8 worm cellular contexts compared by ENCODE assay signal in the genomic region with DNA sequence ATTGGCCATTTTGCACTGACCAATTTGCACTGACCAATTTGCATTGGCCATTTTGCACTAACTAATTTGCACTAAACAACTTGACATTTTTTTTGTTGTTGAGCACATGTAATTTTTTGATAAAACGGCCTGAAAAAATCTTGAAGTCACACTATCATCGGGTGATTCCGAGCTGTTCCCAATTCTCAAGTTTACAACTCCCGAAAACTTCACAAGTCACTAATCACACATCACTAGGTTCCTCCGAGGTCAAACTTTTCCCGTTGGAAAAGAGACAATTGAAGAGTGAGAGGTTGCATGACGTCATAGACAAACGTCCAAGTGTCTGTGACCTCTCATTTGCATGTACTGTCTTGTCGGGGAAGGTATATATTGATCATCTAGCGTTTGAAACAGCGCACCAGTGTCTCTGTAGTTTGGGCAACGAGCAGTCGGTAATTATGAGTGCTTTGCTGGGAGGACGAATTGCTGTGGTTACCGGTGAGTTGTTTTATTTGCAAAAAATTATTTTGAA.
A peak's percentile ranks its signal among the peaks of the same experiment; 100 is the strongest.
TF ChIP-seq lines count a peak whose summit lies in the region.

Gene D1005.10, minus strand, starts transcription at position 51 of the 514 bp plus-strand sequence.
Gene dhs-25, plus strand, starts transcription at position 398 of the 514 bp plus-strand sequence.

TF ChIP-seq in whole organism, L1 larva, 84 proteins besides CTCF, POLR2A, EP300 and RAD21 (continues in another document):
- no peak for TF ChIP-seq vab-15 (tag; optimal IDR thresholded peaks at IDR 0.05; lab: Kevin White, UChicago)
- TF ChIP-seq nhr-76 (tag; optimal IDR thresholded peaks at IDR 0.05; lab: Kevin White, UChicago): no peak
- TF ChIP-seq grh-1 (GFP tag; IDR thresholded peaks at IDR 0.05; lab: Robert Waterston, UW): peak; percentile 56
- TF ChIP-seq nhr-19 (GFP tag; conservative IDR thresholded peaks at IDR 0.05; lab: Robert Waterston, UW): peak; percentile 85
- peak; percentile 36 to 81 for TF ChIP-seq lin-35 (GFP tag; optimal IDR thresholded peaks at IDR 0.05; lab: Kevin White, UChicago)
- no peak for TF ChIP-seq pag-3 (tag; optimal IDR thresholded peaks at IDR 0.05; lab: Kevin White, UChicago; ENCODE audit: borderline replicate concordance, insufficient read depth)
- peak; percentile 52 to 54 for TF ChIP-seq efl-1 (optimal IDR thresholded peaks at IDR 0.05; lab: Kevin White, UChicago)
- TF ChIP-seq efl-1 (GFP tag; optimal IDR thresholded peaks at IDR 0.05 in 1 of 2; lab: Kevin White, UChicago): peak in 1 of 2 experiments; percentile 71
- peak; percentile 71 to 77 for TF ChIP-seq lsy-2 (tag; optimal IDR thresholded peaks at IDR 0.05; lab: Kevin White, UChicago)
- no peak for TF ChIP-seq nhr-84 (tag; optimal IDR thresholded peaks at IDR 0.05; lab: Kevin White, UChicago)

TF ChIP-seq in whole organism, L2 larva, 48 proteins besides CTCF, POLR2A, EP300 and RAD21 (continues in another document):
- TF ChIP-seq elt-3 (tag; optimal IDR thresholded peaks at IDR 0.05; lab: Kevin White, UChicago) (no peak), ztf-4 (tag; optimal IDR thresholded peaks at IDR 0.05; lab: Kevin White, UChicago) (peak; percentile 76), snpc-4 (tag; optimal IDR thresholded peaks at IDR 0.05; lab: Kevin White, UChicago) (no peak), mab-5 (tag; optimal IDR thresholded peaks at IDR 0.05; lab: Kevin White, UChicago) (no peak), dmd-4 (tag; optimal IDR thresholded peaks at IDR 0.05; lab: Kevin White, UChicago) (no peak), zag-1 (tag; optimal IDR thresholded peaks at IDR 0.05; lab: Kevin White, UChicago) (no peak), egl-27 (tag; optimal IDR thresholded peaks at IDR 0.05; lab: Kevin White, UChicago) (peak; percentile 80), sem-4 (tag; optimal IDR thresholded peaks at IDR 0.05; lab: Kevin White, UChicago) (peak; percentile 73), lin-11 (tag; optimal IDR thresholded peaks at IDR 0.05; lab: Kevin White, UChicago) (no peak), crh-2 (tag; optimal IDR thresholded peaks at IDR 0.05; lab: Kevin White, UChicago) (peak; percentile 86), nhr-11 (tag; optimal IDR thresholded peaks at IDR 0.05; lab: Kevin White, UChicago) (no peak)

TF ChIP-seq in whole organism, L3 larva, 47 proteins besides CTCF, POLR2A, EP300 and RAD21 (continues in another document):
- TF ChIP-seq jun-1 (tag; optimal IDR thresholded peaks at IDR 0.05; lab: Kevin White, UChicago) (peak; percentile 68), ceh-28 (tag; optimal IDR thresholded peaks at IDR 0.05; lab: Kevin White, UChicago) (peak; percentile 81), egl-5 (tag; optimal IDR thresholded peaks at IDR 0.05; lab: Kevin White, UChicago) (no peak), hmg-11 (tag; optimal IDR thresholded peaks at IDR 0.05; lab: Kevin White, UChicago) (peak; percentile 59), skn-1 (tag; optimal IDR thresholded peaks at IDR 0.05; lab: Kevin White, UChicago) (peak; percentile 46), nhr-25 (tag; optimal IDR thresholded peaks at IDR 0.05; lab: Kevin White, UChicago) (peak; percentile 91), nfya-1 (tag; optimal IDR thresholded peaks at IDR 0.05; lab: Kevin White, UChicago; ENCODE audit: insufficient read depth) (peak; percentile 72), unc-39 (tag; optimal IDR thresholded peaks at IDR 0.05; lab: Kevin White, UChicago) (no peak), zag-1 (tag; optimal IDR thresholded peaks at IDR 0.05; lab: Kevin White, UChicago) (no peak), ceh-82 (tag; optimal IDR thresholded peaks at IDR 0.05; lab: Kevin White, UChicago) (no peak), elt-2 (tag; optimal IDR thresholded peaks at IDR 0.05; lab: Kevin White, UChicago) (peak; percentile 91)

TF ChIP-seq in whole organism, L4 larva, 104 proteins besides CTCF, POLR2A, EP300 and RAD21 (continues in another document):
- TF ChIP-seq hmg-1.1 (GFP tag; IDR thresholded peaks at IDR 0.05; lab: Robert Waterston, UW) (peak; percentile 69), zip-11 (GFP tag; IDR thresholded peaks at IDR 0.05; lab: Robert Waterston, UW) (no peak), ces-1 (GFP tag; optimal IDR thresholded peaks at IDR 0.05; lab: Kevin White, UChicago) (no peak), nhr-76 (tag; optimal IDR thresholded peaks at IDR 0.05; lab: Kevin White, UChicago) (no peak), F44E2.7 (GFP tag; IDR thresholded peaks at IDR 0.05; lab: Robert Waterston, UW) (no peak), mep-1 (tag; optimal IDR thresholded peaks at IDR 0.05; lab: Kevin White, UChicago) (peak; percentile 78), dve-1 (tag; optimal IDR thresholded peaks at IDR 0.05; lab: Kevin White, UChicago; ENCODE audit: insufficient read depth) (peak; percentile 96), dmd-8 (GFP tag; IDR thresholded peaks at IDR 0.05; lab: Robert Waterston, UW) (no peak), hlh-11 (tag; optimal IDR thresholded peaks at IDR 0.05; lab: Kevin White, UChicago) (peak; percentile 92), Y75B8A.6 (GFP tag; IDR thresholded peaks at IDR 0.05; lab: Robert Waterston, UW) (no peak), nhr-28 (tag; optimal IDR thresholded peaks at IDR 0.05; lab: Kevin White, UChicago) (peak; percentile 68)

TF ChIP-seq in whole organism, late embryonic, 69 proteins besides CTCF, POLR2A, EP300 and RAD21:
- TF ChIP-seq tbx-2 (tag; optimal IDR thresholded peaks at IDR 0.05; lab: Kevin White, UChicago) (peak; percentile 7), ceh-6 (GFP tag; optimal IDR thresholded peaks at IDR 0.05; lab: Kevin White, UChicago) (no peak), ceh-2 (tag; optimal IDR thresholded peaks at IDR 0.05; lab: Kevin White, UChicago) (no peak), odd-2 (tag; optimal IDR thresholded peaks at IDR 0.05; lab: Kevin White, UChicago) (no peak), nfya-1 (tag; optimal IDR thresholded peaks at IDR 0.05; lab: Kevin White, UChicago) (peak; percentile 12), unc-55 (GFP tag; optimal IDR thresholded peaks at IDR 0.05; lab: Kevin White, UChicago) (peak; percentile 44), sdc-2 (tag; optimal IDR thresholded peaks at IDR 0.05; lab: Kevin White, UChicago) (peak; percentile 39), unc-42 (tag; optimal IDR thresholded peaks at IDR 0.05; lab: Kevin White, UChicago) (no peak), C38D4.7 (GFP tag; optimal IDR thresholded peaks at IDR 0.05; lab: Kevin White, UChicago) (no peak), hlh-30 (tag; optimal IDR thresholded peaks at IDR 0.05; lab: Kevin White, UChicago; ENCODE audit: insufficient read depth) (peak; percentile 9), ztf-16 (tag; optimal IDR thresholded peaks at IDR 0.05; lab: Kevin White, UChicago) (no peak)

TF ChIP-seq in whole organism, midembryonic, 9 proteins besides CTCF, POLR2A, EP300 and RAD21:
- TF ChIP-seq cog-1 (tag; optimal IDR thresholded peaks at IDR 0.05; lab: Kevin White, UChicago) (no peak), klf-2 (GFP tag; conservative IDR thresholded peaks at IDR 0.05; lab: Robert Waterston, UW) (no peak), T22C8.4 (GFP tag; IDR thresholded peaks at IDR 0.05; lab: Robert Waterston, UW) (peak; percentile 39; the same call in 1 of the 2 replicates)

TF ChIP-seq in whole organism, mixed stage, embryonic, 35 proteins besides CTCF, POLR2A, EP300 and RAD21:
- TF ChIP-seq mep-1 (tag; optimal IDR thresholded peaks at IDR 0.05; lab: Kevin White, UChicago) (peak; percentile 27), pha-4 (tag; optimal IDR thresholded peaks at IDR 0.05; lab: Kevin White, UChicago) (peak; percentile 63), zip-8 (tag; optimal IDR thresholded peaks at IDR 0.05; lab: Kevin White, UChicago) (peak; percentile 55), lsy-2 (tag; optimal IDR thresholded peaks at IDR 0.05; lab: Kevin White, UChicago) (peak; percentile 21), sem-2 (GFP tag; optimal IDR thresholded peaks at IDR 0.05; lab: Kevin White, UChicago) (no peak), cnd-1 (tag; optimal IDR thresholded peaks at IDR 0.05; lab: Kevin White, UChicago) (no peak), hlh-1 (tag; optimal IDR thresholded peaks at IDR 0.05; lab: Kevin White, UChicago) (peak; percentile 64), unc-62 (GFP tag; optimal IDR thresholded peaks at IDR 0.05; lab: Kevin White, UChicago) (peak; percentile 56), nhr-237 (tag; optimal IDR thresholded peaks at IDR 0.05; lab: Kevin White, UChicago) (peak; percentile 19)

TF ChIP-seq in whole organism, young adult, 124 proteins besides CTCF, POLR2A, EP300 and RAD21 (continues in another document):
- TF ChIP-seq T26A5.8 (tag; optimal IDR thresholded peaks at IDR 0.05; lab: Kevin White, UChicago): no peak
- TF ChIP-seq rpc-1 (optimal IDR thresholded peaks at IDR 0.05; lab: Kevin White, UChicago): no peak
- TF ChIP-seq rpc-1 (tag; optimal IDR thresholded peaks at IDR 0.05; lab: Kevin White, UChicago): no peak
- TF ChIP-seq let-607 (tag; optimal IDR thresholded peaks at IDR 0.05; lab: Kevin White, UChicago): peak in 1 of 2 experiments; percentile 17
- TF ChIP-seq pha-4 (tag; optimal IDR thresholded peaks at IDR 0.05; lab: Kevin White, UChicago): peak; percentile 86
- TF ChIP-seq xnd-1 (tag; optimal IDR thresholded peaks at IDR 0.05; lab: Kevin White, UChicago): no peak
- TF ChIP-seq lin-40 (tag; optimal IDR thresholded peaks at IDR 0.05; lab: Kevin White, UChicago): peak; percentile 73
- no peak for TF ChIP-seq tbx-9 (tag; optimal IDR thresholded peaks at IDR 0.05; lab: Kevin White, UChicago; ENCODE audit: borderline replicate concordance)
- TF ChIP-seq mcd-1 (GFP tag; IDR thresholded peaks at IDR 0.05; lab: Robert Waterston, UW): peak; percentile 31; the same call in 1 of the 2 replicates
- TF ChIP-seq C06A6.2 (GFP tag; conservative IDR thresholded peaks at IDR 0.05; lab: Robert Waterston, UW): 0 out of 2 replicates have a peak, but pooled peaks have one; percentile 40
- no peak for TF ChIP-seq snpc-1.1 (tag; optimal IDR thresholded peaks at IDR 0.05; lab: Kevin White, UChicago; ENCODE audit: insufficient read depth)
- peak; percentile 39 for TF ChIP-seq ztf-26 (tag; optimal IDR thresholded peaks at IDR 0.05; lab: Kevin White, UChicago)
- no peak for TF ChIP-seq hrde-1 (tag; optimal IDR thresholded peaks at IDR 0.05; lab: Kevin White, UChicago; ENCODE audit: borderline replicate concordance)
- TF ChIP-seq dox-1 (GFP tag; IDR thresholded peaks at IDR 0.05; lab: Robert Waterston, UW): peak; percentile 39; the same call in 1 of the 2 replicates
- TF ChIP-seq B0261.1 (tag; optimal IDR thresholded peaks at IDR 0.05; lab: Kevin White, UChicago): no peak
- peak; percentile 13 for TF ChIP-seq nhr-90 (tag; optimal IDR thresholded peaks at IDR 0.05; lab: Kevin White, UChicago)
- 0 out of 2 replicates have a peak, but pooled peaks have one; percentile 43 for TF ChIP-seq Y53G8AR.9 (GFP tag; conservative IDR thresholded peaks at IDR 0.05; lab: Robert Waterston, UW)
- TF ChIP-seq lin-26 (GFP tag; IDR thresholded peaks at IDR 0.05; lab: Robert Waterston, UW): no peak
- peak; percentile 85 for TF ChIP-seq hmg-1.2 (GFP tag; IDR thresholded peaks at IDR 0.05; lab: Robert Waterston, UW)
- TF ChIP-seq atf-7 (tag; optimal IDR thresholded peaks at IDR 0.05; lab: Kevin White, UChicago): peak; percentile 100
- TF ChIP-seq nfyb-1 (GFP tag; IDR thresholded peaks at IDR 0.05; lab: Robert Waterston, UW): peak; percentile 63; the same call in 1 of the 2 replicates
- TF ChIP-seq ZK185.1 (tag; optimal IDR thresholded peaks at IDR 0.05; lab: Kevin White, UChicago; ENCODE audit: poor library complexity, severe bottlenecking): peak; percentile 60
- peak; percentile 28 for TF ChIP-seq madf-10 (tag; optimal IDR thresholded peaks at IDR 0.05; lab: Kevin White, UChicago)
